Fruit fly (Drosophila melanogaster): Measurements from ENCODE around the gene CG13843.

Gene CG13843

dm6 chr3R:22587419-22587963 lies 21.8 kb upstream of the CG13843 start, which contains the start of gene Efa6 (continued):
- TF ChIP-seq CG9139 (GFP tag; optimal IDR thresholded peaks at IDR 0.05) (no peak), topi (GFP tag; optimal IDR thresholded peaks at IDR 0.05) (peak; percentile 40), Met (GFP tag; optimal IDR thresholded peaks at IDR 0.05) (no peak), Sox14 (GFP tag; optimal IDR thresholded peaks at IDR 0.05) (peak; percentile 53), Gug (GFP tag; IDR thresholded peaks at IDR 0.05) (no peak), net (GFP tag; optimal IDR thresholded peaks at IDR 0.05) (no peak), CG3919 (GFP tag; optimal IDR thresholded peaks at IDR 0.05) (peak; percentile 35), Blimp-1 (GFP tag; optimal IDR thresholded peaks at IDR 0.05) (no peak), CG7368 (GFP tag; optimal IDR thresholded peaks at IDR 0.05) (no peak), CG1621 (tag; optimal IDR thresholded peaks at IDR 0.05) (no peak), Ets96B (tag; optimal IDR thresholded peaks at IDR 0.05) (peak; percentile 7), CG6792 (GFP tag; optimal IDR thresholded peaks at IDR 0.05) (no peak), Ets21C (GFP tag; optimal IDR thresholded peaks at IDR 0.05) (no peak), lz (GFP tag; optimal IDR thresholded peaks at IDR 0.05) (peak; percentile 36), CG10631 (GFP tag; optimal IDR thresholded peaks at IDR 0.05) (no peak), vri (GFP tag; optimal IDR thresholded peaks at IDR 0.05) (no peak), eg (GFP tag; IDR thresholded peaks at IDR 0.05) (no peak), Eip93F (GFP tag; optimal IDR thresholded peaks at IDR 0.05) (no peak), CG34406 (GFP tag; optimal IDR thresholded peaks at IDR 0.05) (no peak), CG10669 (GFP tag; optimal IDR thresholded peaks at IDR 0.05) (no peak), Hr4 (GFP tag; optimal IDR thresholded peaks at IDR 0.05) (peak; percentile 53), salr (GFP tag; optimal IDR thresholded peaks at IDR 0.05) (no peak), CG32006 (GFP tag; optimal IDR thresholded peaks at IDR 0.05) (no peak), Smox (GFP tag; optimal IDR thresholded peaks at IDR 0.05) (no peak), CG11902 (GFP tag; optimal IDR thresholded peaks at IDR 0.05) (peak; percentile 21), CG4318 (GFP tag; optimal IDR thresholded peaks at IDR 0.05) (no peak), CG16779 (tag; optimal IDR thresholded peaks at IDR 0.05) (no peak), svp (GFP tag) (no peak), achi (GFP tag; optimal IDR thresholded peaks at IDR 0.05) (no peak), Eip78C (GFP tag) (peak; percentile 78), CG11762 (GFP tag; optimal IDR thresholded peaks at IDR 0.05; ENCODE audit: insufficient read depth) (no peak), CG8119 (GFP tag; IDR thresholded peaks at IDR 0.05) (peak; percentile 47; the same call in 1 of the 3 replicates), cyc (GFP tag; optimal IDR thresholded peaks at IDR 0.05) (peak; percentile 14), fkh (GFP tag; optimal IDR thresholded peaks at IDR 0.05) (peak; percentile 50), CG11294 (GFP tag; IDR thresholded peaks at IDR 0.05) (no peak), Sox102F (GFP tag; optimal IDR thresholded peaks at IDR 0.05) (no peak), OdsH (GFP tag; optimal IDR thresholded peaks at IDR 0.05) (no peak), CG15336 (GFP tag; IDR thresholded peaks at IDR 0.05) (peak; percentile 37; the same call in 1 of the 2 replicates)

dm6 chr3R:22588756-22589155 lies 20.5 kb upstream of the CG13843 start:
- TF ChIP-seq Ets96B (tag; optimal IDR thresholded peaks at IDR 0.05) = no peak
- peak; percentile 14 for TF ChIP-seq Hr39 (GFP tag; optimal IDR thresholded peaks at IDR 0.05)
- TF ChIP-seq Eip78C (GFP tag) = peak; percentile 21

- TF ChIP-seq CG11762 (GFP tag; optimal IDR thresholded peaks at IDR 0.05; ENCODE audit: insufficient read depth) = no peak
- no peak for TF ChIP-seq esn (GFP tag; optimal IDR thresholded peaks at IDR 0.05)
- no peak for TF ChIP-seq CG7368 (GFP tag; optimal IDR thresholded peaks at IDR 0.05)
- no peak for TF ChIP-seq Ets96B (tag; optimal IDR thresholded peaks at IDR 0.05)
- no peak for TF ChIP-seq OdsH (GFP tag; optimal IDR thresholded peaks at IDR 0.05)
- TF ChIP-seq Hr39 (GFP tag; optimal IDR thresholded peaks at IDR 0.05) = no peak
- no peak for TF ChIP-seq Eip93F (GFP tag; optimal IDR thresholded peaks at IDR 0.05)
- TF ChIP-seq CG31627 (GFP tag; optimal IDR thresholded peaks at IDR 0.05) = no peak
- peak; percentile 17 for TF ChIP-seq CG10631 (GFP tag; optimal IDR thresholded peaks at IDR 0.05)
- TF ChIP-seq CG16779 (tag; optimal IDR thresholded peaks at IDR 0.05) = no peak
- no peak for TF ChIP-seq fd85E (GFP tag; optimal IDR thresholded peaks at IDR 0.05)
- no peak for TF ChIP-seq CG34406 (GFP tag; optimal IDR thresholded peaks at IDR 0.05)
- TF ChIP-seq Ets21C (GFP tag; optimal IDR thresholded peaks at IDR 0.05) = no peak
- TF ChIP-seq Sox14 (GFP tag; optimal IDR thresholded peaks at IDR 0.05) = no peak
- TF ChIP-seq cyc (GFP tag; optimal IDR thresholded peaks at IDR 0.05) = no peak
- peak; percentile 43 for TF ChIP-seq Eip78C (GFP tag)
- TF ChIP-seq dsx (GFP tag; optimal IDR thresholded peaks at IDR 0.05; ENCODE audit: poor library complexity, severe bottlenecking) = no peak
- peak; percentile 39 for TF ChIP-seq CG3919 (GFP tag; optimal IDR thresholded peaks at IDR 0.05)
- no peak for TF ChIP-seq CG6792 (GFP tag; optimal IDR thresholded peaks at IDR 0.05)
- peak; percentile 23 for TF ChIP-seq CG1621 (tag; optimal IDR thresholded peaks at IDR 0.05)
- TF ChIP-seq CG32006 (GFP tag; optimal IDR thresholded peaks at IDR 0.05) = no peak
- no peak for TF ChIP-seq CG8632 (GFP tag; optimal IDR thresholded peaks at IDR 0.05)
- no peak for TF ChIP-seq Smox (GFP tag; optimal IDR thresholded peaks at IDR 0.05)
- peak; percentile 65 to 71 for TF ChIP-seq ss (GFP tag; optimal IDR thresholded peaks at IDR 0.05)
- no peak for TF ChIP-seq fd59A (GFP tag; optimal IDR thresholded peaks at IDR 0.05)
- TF ChIP-seq Blimp-1 (GFP tag; optimal IDR thresholded peaks at IDR 0.05) = no peak
- no peak for TF ChIP-seq svp (GFP tag)
- no peak for TF ChIP-seq achi (GFP tag; optimal IDR thresholded peaks at IDR 0.05)
These were observed 20.0 kb upstream of the CG13843 start for dm6 chr3R:22589311-22589710.

All from whole organism, prepupa.